Worm (Caenorhabditis elegans) whole organism, early embryonic: ENCODE data around the gene C13A2.10.

Experiments
- F13C5.2 ChIP-seq: sonication (generic microtip); optimal IDR thresholded peaks from 2 replicates; lab custom pipeline; 2017; ENCODE audit warnings: mild to moderate bottlenecking, missing genetic modification characterization, inconsistent platforms, missing compliant biosample characterization
- aly-1 ChIP-seq: sonication (generic microtip); optimal IDR thresholded peaks from 2 replicates; lab custom pipeline; 2016; ENCODE audit warnings: missing genetic modification characterization, missing compliant biosample characterization
- ets-7 ChIP-seq: sonication (generic microtip); optimal IDR thresholded peaks from 2 replicates; lab custom pipeline; 2016; ENCODE audit warnings: missing genotype, missing genetic modification characterization, missing compliant biosample characterization
- hmg-4 ChIP-seq: fragments of 200-800 bp; sonication (Bioruptor generic); optimal IDR thresholded peaks from 2 replicates; lab custom pipeline; 2018; ENCODE audit warnings: mild to moderate bottlenecking, missing genetic modification characterization, missing compliant biosample characterization
- hnd-1 ChIP-seq: sonication (generic microtip); optimal IDR thresholded peaks from 2 replicates; lab custom pipeline; 2016; ENCODE audit warnings: missing genetic modification characterization, missing compliant biosample characterization
- sea-1 ChIP-seq: fragments of 200-800 bp; sonication (Bioruptor generic); conservative IDR thresholded peaks from 2 replicates; pipeline ENCODE4 v1.3.6; 2022; ENCODE audit warnings: missing genetic modification characterization, missing compliant biosample characterization
- tbx-37 ChIP-seq: fragments of 200-800 bp; sonication (Bioruptor generic); conservative IDR thresholded peaks from 2 replicates; pipeline ENCODE4 v1.3.6; 2022; ENCODE audit warnings: missing genetic modification reagents, missing genetic modification characterization, missing compliant biosample characterization

DNA sequence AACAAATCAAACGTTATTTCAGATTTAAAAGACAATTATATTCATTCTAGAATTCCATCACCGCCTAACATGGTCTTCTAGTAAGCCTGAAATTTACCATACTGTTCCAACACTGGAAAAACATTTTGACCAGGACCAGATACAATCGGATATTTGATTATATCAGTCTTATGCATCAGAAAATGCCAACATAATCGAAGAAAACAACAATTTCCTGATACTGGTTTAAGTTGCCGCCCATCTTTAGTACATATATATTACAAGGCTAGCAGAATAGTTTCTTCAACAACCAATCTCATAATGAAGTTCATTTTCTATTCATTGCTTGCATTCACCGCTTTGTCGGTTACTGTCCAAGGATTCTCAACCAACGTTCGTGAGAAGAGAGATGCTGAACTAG lies 15.9 kb downstream of the C13A2.10 start, which contains the start of gene C13A2.12:
- TF ChIP-seq aly-1 (no peak), ets-7 (tag; lab: Kevin White, UChicago) (no peak), hmg-4 (GFP tag; lab: Kevin White, UChicago) (no peak), hnd-1 (tag; lab: Kevin White, UChicago) (no peak), tbx-37 (GFP tag; lab: Robert Waterston, UW) (no peak), sea-1 (GFP tag; lab: Robert Waterston, UW) (no peak), F13C5.2 (tag; lab: Kevin White, UChicago) (no peak)
